Fruit fly (Drosophila melanogaster) whole organism, embryonic: ENCODE data around the gene how.

Experiments
- Atf6 ChIP-seq: fragments of 200-800 bp; sonication (Bioruptor generic); IDR thresholded peaks from 2 replicates; pipeline ENCODE4 v1.3.6; 2022; ENCODE audit warnings: missing biosample characterization, missing genetic modification characterization
- CG10321 ChIP-seq: fragments of 200-800 bp; sonication (Bioruptor generic); IDR thresholded peaks from 2 replicates; pipeline ENCODE4 v1.3.6; 2022; ENCODE audit warnings: missing biosample characterization, missing genetic modification characterization
- CG10565 ChIP-seq: fragments of 200-800 bp; sonication (Bioruptor generic); optimal IDR thresholded peaks from 3 replicates; lab custom pipeline; 2016; ENCODE audit warnings: missing biosample characterization, mild to moderate bottlenecking, missing genetic modification characterization
- CG12071 ChIP-seq: fragments of 200-800 bp; sonication (Bioruptor generic); optimal IDR thresholded peaks from 3 replicates; lab custom pipeline; 2018; ENCODE audit warnings: missing biosample characterization, mild to moderate bottlenecking, missing genetic modification characterization
- CG12219 ChIP-seq: fragments of 200-800 bp; sonication (Bioruptor generic); optimal IDR thresholded peaks from 3 replicates; lab custom pipeline; 2018; ENCODE audit warnings: missing biosample characterization, mild to moderate bottlenecking, missing genetic modification characterization
- CG1233 ChIP-seq: fragments of 200-800 bp; sonication (Bioruptor generic); optimal IDR thresholded peaks from 4 replicates; lab custom pipeline; 2018; ENCODE audit warnings: missing biosample characterization, mild to moderate bottlenecking, missing genetic modification characterization
- CG12942 ChIP-seq: fragments of 200-800 bp; sonication (Bioruptor generic); optimal IDR thresholded peaks from 3 replicates; lab custom pipeline; 2016; ENCODE audit warnings: missing biosample characterization, missing genetic modification characterization
- CG13287 ChIP-seq: fragments of 200-800 bp; sonication (Bioruptor generic); IDR thresholded peaks from 2 replicates; pipeline ENCODE4 v1.3.6; 2022; ENCODE audit warnings: missing biosample characterization, missing genetic modification characterization; ENCODE audit not compliant: partially characterized antibody
- CG13296 ChIP-seq: fragments of 200-800 bp; sonication (Bioruptor generic); optimal IDR thresholded peaks from 3 replicates; lab custom pipeline; 2018; ENCODE audit warnings: missing biosample characterization, mild to moderate bottlenecking, missing genetic modification characterization
- CG17612 ChIP-seq: fragments of 200-800 bp; sonication (Bioruptor generic); IDR thresholded peaks from 2 replicates; pipeline ENCODE4 v1.3.6; 2022; ENCODE audit warnings: missing biosample characterization, missing genetic modification characterization
- CG1832 ChIP-seq: fragments of 200-800 bp; sonication (Bioruptor generic); optimal IDR thresholded peaks from 2 replicates; lab custom pipeline; 2017; ENCODE audit warnings: missing biosample characterization, mild to moderate bottlenecking, missing genetic modification characterization, inconsistent platforms
- CG2889 ChIP-seq: fragments of 200-800 bp; sonication (Bioruptor generic); IDR thresholded peaks from 3 replicates; pipeline ENCODE4 v1.3.6; 2022; ENCODE audit warnings: missing biosample characterization, missing genetic modification characterization
- CG3847 ChIP-seq: fragments of 200-800 bp; sonication (Bioruptor generic); IDR thresholded peaks from 2 replicates; pipeline ENCODE4 v1.3.6; 2022; ENCODE audit warnings: missing biosample characterization, missing genetic modification characterization
- CG6175 ChIP-seq: fragments of 200-800 bp; sonication (Bioruptor generic); IDR thresholded peaks from 3 replicates; pipeline ENCODE4 v1.3.6; 2022; ENCODE audit warnings: missing biosample characterization, missing genetic modification characterization
- CG6654 ChIP-seq: fragments of 200-800 bp; sonication (Bioruptor generic); optimal IDR thresholded peaks from 2 replicates; lab custom pipeline; 2017; ENCODE audit warnings: missing biosample characterization, mild to moderate bottlenecking, missing genetic modification characterization
- CG7928 ChIP-seq: fragments of 200-800 bp; sonication (Bioruptor generic); optimal IDR thresholded peaks from 2 replicates; lab custom pipeline; 2017; ENCODE audit warnings: missing biosample characterization, mild to moderate bottlenecking, missing genetic modification characterization
- CG8765 ChIP-seq: fragments of 200-800 bp; sonication (Bioruptor generic); IDR thresholded peaks from 2 replicates; pipeline ENCODE4 v1.3.6; 2022; ENCODE audit warnings: missing biosample characterization, missing genetic modification characterization
- CG9727 ChIP-seq: fragments of 200-800 bp; sonication (Bioruptor generic); optimal IDR thresholded peaks from 3 replicates; lab custom pipeline; 2017; ENCODE audit warnings: missing biosample characterization, mild to moderate bottlenecking, missing genetic modification characterization
- Camta ChIP-seq: fragments of 200-800 bp; sonication (Bioruptor generic); optimal IDR thresholded peaks from 2 replicates; lab custom pipeline; 2016; ENCODE audit warnings: missing biosample characterization, missing genetic modification characterization
- Dek ChIP-seq: fragments of 200-800 bp; sonication (Bioruptor generic); optimal IDR thresholded peaks from 3 replicates; lab custom pipeline; 2019; ENCODE audit warnings: missing biosample characterization, mild to moderate bottlenecking, missing genetic modification characterization, moderate library complexity
- Dp ChIP-seq: fragments of 200-800 bp; sonication (Bioruptor generic); optimal IDR thresholded peaks from 2 replicates; lab custom pipeline; 2018; ENCODE audit warnings: missing biosample characterization, mild to moderate bottlenecking, missing genetic modification characterization, moderate library complexity
- Dref ChIP-seq: fragments of 200-800 bp; sonication (Bioruptor generic); IDR thresholded peaks from 2 replicates; pipeline ENCODE4 v1.3.6; 2022; ENCODE audit warnings: missing biosample characterization, missing genetic modification characterization
- Eip74EF ChIP-seq, 2 experiments: fragments of 200-800 bp in 1 of 2; fragments of >200 bp in 1 of 2; sonication (Bioruptor generic) in 1 of 2; optimal IDR thresholded peaks; 2 replicates each; lab custom pipeline; 2017 to 2019; ENCODE audit warnings: missing biosample characterization in 2 of 2, missing genetic modification characterization in 2 of 2, mild to moderate bottlenecking in 1 of 2, moderate library complexity in 1 of 2
- Gug ChIP-seq: fragments of 200-800 bp; sonication (Bioruptor generic); IDR thresholded peaks from 4 replicates; pipeline ENCODE4 v1.3.6; 2022; ENCODE audit warnings: missing biosample characterization, missing genetic modification characterization
- HLH4C ChIP-seq: fragments of 200-800 bp; sonication (Bioruptor generic); IDR thresholded peaks from 3 replicates; pipeline ENCODE4 v1.3.6; 2022; ENCODE audit warnings: missing biosample characterization, missing genetic modification characterization; ENCODE audit not compliant: partially characterized antibody
- HLHmδ ChIP-seq: fragments of 200-800 bp; sonication (Bioruptor generic); optimal IDR thresholded peaks from 2 replicates; lab custom pipeline; 2018; ENCODE audit warnings: missing biosample characterization, mild to moderate bottlenecking, missing genetic modification characterization, moderate library complexity
- Meics ChIP-seq: fragments of 200-800 bp; sonication (Bioruptor generic); optimal IDR thresholded peaks from 2 replicates; lab custom pipeline; 2017; ENCODE audit warnings: missing biosample characterization, mild to moderate bottlenecking, missing genetic modification characterization
- Rfx ChIP-seq: fragments of 200-800 bp; sonication (Bioruptor generic); IDR thresholded peaks from 2 replicates; pipeline ENCODE4 v1.3.6; 2022; ENCODE audit warnings: missing biosample characterization, missing genetic modification characterization
- Rx ChIP-seq: fragments of 200-800 bp; sonication (Bioruptor generic); IDR thresholded peaks from 2 replicates; pipeline ENCODE4 v1.3.6; 2022; ENCODE audit warnings: missing biosample characterization, missing genetic modification characterization
- Sin3A ChIP-seq: fragments of >200 bp; optimal IDR thresholded peaks from 2 replicates; lab custom pipeline; 2018
- TFAM ChIP-seq: fragments of 200-800 bp; sonication (Bioruptor generic); optimal IDR thresholded peaks from 2 replicates; lab custom pipeline; 2017; ENCODE audit warnings: missing biosample characterization, missing genetic modification characterization, inconsistent platforms
- Tbp ChIP-seq: fragments of >200 bp; optimal IDR thresholded peaks from 2 replicates; lab custom pipeline; 2018; ENCODE audit warnings: missing biosample characterization, missing genetic modification characterization
- ab ChIP-seq: fragments of 200-800 bp; sonication (Bioruptor generic); optimal IDR thresholded peaks from 2 replicates; lab custom pipeline; 2016; ENCODE audit warnings: missing biosample characterization, missing genetic modification characterization
- cas ChIP-seq: fragments of 200-800 bp; sonication (Bioruptor generic); IDR thresholded peaks from 2 replicates; pipeline ENCODE4 v1.3.6; 2022; ENCODE audit warnings: missing biosample characterization, missing genetic modification characterization
- chn ChIP-seq: fragments of 200-800 bp; sonication (Bioruptor generic); optimal IDR thresholded peaks from 2 replicates; lab custom pipeline; 2016; ENCODE audit warnings: missing biosample characterization, missing genetic modification characterization
- dysf ChIP-seq: fragments of 200-800 bp; sonication (Bioruptor generic); IDR thresholded peaks from 3 replicates; pipeline ENCODE4 v1.3.6; 2022; ENCODE audit warnings: missing biosample characterization, missing genetic modification characterization
- jing ChIP-seq: fragments of 200-800 bp; sonication (Bioruptor generic); optimal IDR thresholded peaks from 2 replicates; lab custom pipeline; 2018; ENCODE audit warnings: missing biosample characterization, mild to moderate bottlenecking, missing genetic modification characterization
- ken ChIP-seq: fragments of 200-800 bp; sonication (Bioruptor generic); IDR thresholded peaks from 3 replicates; pipeline ENCODE4 v1.3.6; 2022; ENCODE audit warnings: missing biosample characterization, missing genetic modification characterization
- knrl ChIP-seq: fragments of 200-800 bp; sonication (Bioruptor generic); IDR thresholded peaks from 3 replicates; pipeline ENCODE4 v1.3.6; 2022; ENCODE audit warnings: missing biosample characterization, missing genetic modification characterization; ENCODE audit not compliant: partially characterized antibody
- lmd ChIP-seq: fragments of 200-800 bp; sonication (Bioruptor generic); IDR thresholded peaks from 2 replicates; pipeline ENCODE4 v1.3.6; 2022; ENCODE audit warnings: missing biosample characterization, missing genetic modification characterization
- luna ChIP-seq: fragments of 200-800 bp; sonication (Bioruptor generic); optimal IDR thresholded peaks from 2 replicates; lab custom pipeline; 2016; ENCODE audit warnings: missing biosample characterization, missing genetic modification characterization
- pho ChIP-seq: fragments of 200-800 bp; sonication (Bioruptor generic); optimal IDR thresholded peaks from 2 replicates; lab custom pipeline; 2016; ENCODE audit warnings: missing biosample characterization, missing genetic modification characterization
- psq ChIP-seq: fragments of 200-800 bp; sonication (Bioruptor generic); optimal IDR thresholded peaks from 2 replicates; lab custom pipeline; 2017; ENCODE audit warnings: missing biosample characterization, missing genetic modification characterization
- ro ChIP-seq: fragments of 200-800 bp; sonication (Bioruptor generic); IDR thresholded peaks from 2 replicates; pipeline ENCODE4 v1.3.6; 2022; ENCODE audit warnings: missing biosample characterization, missing genetic modification characterization
- sens ChIP-seq: fragments of 200-800 bp; sonication (Bioruptor generic); peaks from one replicate; lab custom pipeline; 2016; ENCODE audit warnings: missing biosample characterization, missing genetic modification characterization
- so ChIP-seq: fragments of 200-800 bp; sonication (Bioruptor generic); IDR thresholded peaks from 3 replicates; pipeline ENCODE4 v1.3.6; 2022; ENCODE audit warnings: missing biosample characterization, missing genetic modification characterization
- ssp ChIP-seq: fragments of 200-800 bp; sonication (Bioruptor generic); IDR thresholded peaks from 2 replicates; pipeline ENCODE4 v1.3.6; 2022; ENCODE audit warnings: missing biosample characterization, missing genetic modification characterization
- ttk ChIP-seq: fragments of 200-800 bp; sonication (Bioruptor generic); IDR thresholded peaks from 2 replicates; pipeline ENCODE4 v2.1.2; 2022; ENCODE audit warnings: missing biosample characterization, missing genetic modification characterization
- twi ChIP-seq: fragments of 200-800 bp; optimal IDR thresholded peaks from 2 replicates; lab custom pipeline; 2019; ENCODE audit warnings: missing biosample characterization, mild to moderate bottlenecking, missing genetic modification characterization, moderate library complexity
- tx ChIP-seq: fragments of 200-800 bp; sonication (Bioruptor generic); optimal IDR thresholded peaks from 2 replicates; lab custom pipeline; 2016; ENCODE audit warnings: missing biosample characterization, missing genetic modification characterization
- unpg ChIP-seq: fragments of 200-800 bp; sonication (Bioruptor generic); optimal IDR thresholded peaks from 3 replicates; lab custom pipeline; 2018; ENCODE audit warnings: missing biosample characterization, mild to moderate bottlenecking, missing genetic modification characterization, moderate library complexity
- zen2 ChIP-seq: fragments of 200-800 bp; sonication (Bioruptor generic); IDR thresholded peaks from 3 replicates; pipeline ENCODE4 v1.3.6; 2022; ENCODE audit warnings: missing biosample characterization, missing genetic modification characterization; ENCODE audit not compliant: partially characterized antibody

Gene how

dm6 chr3R:21992909-21993308, 49.1 kb upstream of the how start (continued):
- TF ChIP-seq ssp = 0 out of 2 replicates have a peak, but pooled peaks have one; percentile 39
- TF ChIP-seq HLHmδ = no peak
- no peak for TF ChIP-seq CG13287 (GFP tag; lab: Robert Waterston, UW)
- TF ChIP-seq Dref (GFP tag; lab: Robert Waterston, UW) = no peak
- TF ChIP-seq knrl (GFP tag; lab: Robert Waterston, UW) = no peak
- TF ChIP-seq HLH4C = no peak
- no peak for TF ChIP-seq CG1832 (GFP tag; lab: Kevin White, UChicago)
- peak; percentile 5 for TF ChIP-seq CG12219 (GFP tag; lab: Kevin White, UChicago)
- TF ChIP-seq lmd (GFP tag; lab: Robert Waterston, UW) = peak; percentile 70
- TF ChIP-seq CG8765 (GFP tag; lab: Robert Waterston, UW) = 0 out of 2 replicates have a peak, but pooled peaks have one; percentile 27
- TF ChIP-seq ab (GFP tag; lab: Kevin White, UChicago) = no peak
- peak; percentile 29; the same call in 1 of the 2 replicates for TF ChIP-seq Rx (GFP tag; lab: Robert Waterston, UW)
- TF ChIP-seq chn = peak; percentile 26
- no peak for TF ChIP-seq unpg (GFP tag; lab: Kevin White, UChicago)
- TF ChIP-seq CG7928 (GFP tag; lab: Kevin White, UChicago) = no peak
- peak; percentile 1 for TF ChIP-seq CG1233 (GFP tag; lab: Kevin White, UChicago)
- no peak for TF ChIP-seq CG10321
- no peak for TF ChIP-seq CG12942
- peak; percentile 73 for TF ChIP-seq Gug (GFP tag; lab: Robert Waterston, UW)
- no peak for TF ChIP-seq jing (GFP tag; lab: Kevin White, UChicago)
- TF ChIP-seq TFAM (GFP tag; lab: Kevin White, UChicago) = no peak
- TF ChIP-seq psq = no peak
- TF ChIP-seq tx (GFP tag; lab: Kevin White, UChicago) = no peak
- TF ChIP-seq dysf = peak; percentile 66; the same call in 2 of the 3 replicates
- no peak for TF ChIP-seq CG17612 (GFP tag; lab: Robert Waterston, UW)
- TF ChIP-seq sens (GFP tag; lab: Kevin White, UChicago) = no peak
- peak; percentile 61; the same call in 1 of the 2 replicates for TF ChIP-seq Rfx
- TF ChIP-seq CG9727 = no peak
- TF ChIP-seq cas = no peak
- TF ChIP-seq CG2889 = peak; percentile 66; the same call in 2 of the 3 replicates
- TF ChIP-seq CG6175 (GFP tag; lab: Robert Waterston, UW) = no peak
- TF ChIP-seq Atf6 = no peak
- TF ChIP-seq Dp (GFP tag; lab: Kevin White, UChicago) = no peak
- no peak for TF ChIP-seq Eip74EF (GFP tag; optimal IDR thresholded peaks at IDR 0.05; lab: Kevin White, UChicago)
- TF ChIP-seq zen2 = no peak
- no peak for TF ChIP-seq Camta
- TF ChIP-seq CG10565 (GFP tag; lab: Kevin White, UChicago) = no peak
- no peak for TF ChIP-seq luna (GFP tag; lab: Kevin White, UChicago)
- TF ChIP-seq ttk = peak; percentile 59; the same call in 1 of the 2 replicates
- TF ChIP-seq twi (tag; lab: Kevin White, UChicago) = no peak
- peak; percentile 3 for TF ChIP-seq Meics (GFP tag; lab: Kevin White, UChicago)
- no peak for TF ChIP-seq ro (GFP tag; lab: Robert Waterston, UW)
- TF ChIP-seq CG13296 (GFP tag; lab: Kevin White, UChicago) = no peak
- peak; percentile 21; the same call in 1 of the 2 replicates for TF ChIP-seq CG3847 (GFP tag; lab: Robert Waterston, UW)
- TF ChIP-seq Dek = no peak
- no peak for TF ChIP-seq Tbp (GFP tag; lab: Kevin White, UChicago)
- no peak for TF ChIP-seq CG12071
- no peak for TF ChIP-seq pho (GFP tag; lab: Kevin White, UChicago)
- no peak for TF ChIP-seq so
- peak; percentile 43; the same call in 1 of the 3 replicates for TF ChIP-seq ken (GFP tag; lab: Robert Waterston, UW)
- no peak for TF ChIP-seq CG6654 (GFP tag; lab: Kevin White, UChicago)
- no peak for TF ChIP-seq Sin3A (lab: Kevin White, UChicago)
